Fruit fly (Drosophila melanogaster) whole organism, embryonic: ENCODE measurements around the gene CG17839.

Experiments used
- CG10147 ChIP-seq: fragments of 200-800 bp; sonication (Bioruptor generic); optimal IDR thresholded peaks from 2 replicates; lab custom pipeline; 2019; ENCODE audit warnings: missing biosample characterization, mild to moderate bottlenecking, missing genetic modification characterization, moderate library complexity
- CG10543 ChIP-seq: fragments of 200-800 bp; sonication (Bioruptor generic); optimal IDR thresholded peaks from 3 replicates; lab custom pipeline; 2017; ENCODE audit warnings: missing biosample characterization, mild to moderate bottlenecking, missing genetic modification characterization, moderate library complexity
- CG12391 ChIP-seq: fragments of 200-800 bp; sonication (Bioruptor generic); optimal IDR thresholded peaks from 3 replicates; lab custom pipeline; 2018; ENCODE audit warnings: missing biosample characterization, mild to moderate bottlenecking, missing genetic modification characterization, moderate library complexity
- CG12659 ChIP-seq: fragments of 200-800 bp; sonication (Bioruptor generic); optimal IDR thresholded peaks from 3 replicates; lab custom pipeline; 2017; ENCODE audit warnings: mild to moderate bottlenecking, missing biosample characterization, missing genetic modification reagents, missing genetic modification characterization
- CG13123 ChIP-seq: fragments of 200-800 bp; sonication (Bioruptor generic); optimal IDR thresholded peaks from 2 replicates; lab custom pipeline; 2016; ENCODE audit warnings: missing biosample characterization, missing genetic modification characterization
- CG13775 ChIP-seq: fragments of 200-800 bp; sonication (Bioruptor generic); optimal IDR thresholded peaks from 3 replicates; lab custom pipeline; 2017; ENCODE audit warnings: missing biosample characterization, mild to moderate bottlenecking, missing genetic modification characterization
- CG15073 ChIP-seq: fragments of 200-800 bp; sonication (Bioruptor generic); optimal IDR thresholded peaks from 2 replicates; lab custom pipeline; 2016; ENCODE audit warnings: missing biosample characterization, missing genetic modification characterization
- CG15696 ChIP-seq: fragments of 200-800 bp; sonication (Bioruptor generic); optimal IDR thresholded peaks from 2 replicates; lab custom pipeline; 2019; ENCODE audit warnings: missing biosample characterization, mild to moderate bottlenecking, missing genetic modification characterization, moderate library complexity
- CG17912 ChIP-seq: fragments of 200-800 bp; sonication (Bioruptor generic); optimal IDR thresholded peaks from 2 replicates; lab custom pipeline; 2018; ENCODE audit warnings: missing biosample characterization, mild to moderate bottlenecking, missing genetic modification characterization
- CG1832 ChIP-seq: fragments of 200-800 bp; sonication (Bioruptor generic); optimal IDR thresholded peaks from 2 replicates; lab custom pipeline; 2017; ENCODE audit warnings: missing biosample characterization, mild to moderate bottlenecking, missing genetic modification characterization, inconsistent platforms
- CG43689 ChIP-seq: fragments of 200-800 bp; sonication (Bioruptor generic); IDR thresholded peaks from 2 replicates; pipeline ENCODE4 v1.3.6; 2022; ENCODE audit warnings: missing biosample characterization, missing genetic modification characterization
- CG6683 ChIP-seq: fragments of 200-800 bp; sonication (Bioruptor generic); optimal IDR thresholded peaks from 2 replicates; lab custom pipeline; 2017; ENCODE audit warnings: missing biosample characterization, mild to moderate bottlenecking, missing genetic modification characterization, missing genetic modification reagents
- CG7271 ChIP-seq: fragments of 200-800 bp; sonication (Bioruptor generic); optimal IDR thresholded peaks from 2 replicates; lab custom pipeline; 2018; ENCODE audit warnings: missing biosample characterization, mild to moderate bottlenecking, missing genetic modification characterization, moderate library complexity
- CG7372 ChIP-seq: fragments of 200-800 bp; sonication (Bioruptor generic); IDR thresholded peaks from 2 replicates; pipeline ENCODE4 v1.3.6; 2022; ENCODE audit warnings: missing biosample characterization, missing genetic modification characterization
- CG9609 ChIP-seq: fragments of 200-800 bp; sonication (Bioruptor generic); optimal IDR thresholded peaks from 3 replicates; lab custom pipeline; 2016; ENCODE audit warnings: missing biosample characterization, missing genetic modification characterization
- E2f2 ChIP-seq: fragments of 200-800 bp; sonication (Bioruptor generic); IDR thresholded peaks from 2 replicates; pipeline ENCODE4 v1.3.6; 2022; ENCODE audit warnings: missing biosample characterization, missing genetic modification characterization
- Fer2 ChIP-seq: fragments of 200-800 bp; sonication (Bioruptor generic); optimal IDR thresholded peaks from 2 replicates; lab custom pipeline; 2018; ENCODE audit warnings: missing biosample characterization, mild to moderate bottlenecking, missing genetic modification characterization, moderate library complexity
- Fer3 ChIP-seq: fragments of 200-800 bp; sonication (Bioruptor generic); optimal IDR thresholded peaks from 2 replicates; lab custom pipeline; 2018; ENCODE audit warnings: missing biosample characterization, mild to moderate bottlenecking, missing genetic modification characterization, moderate library complexity
- HLHmδ ChIP-seq: fragments of 200-800 bp; sonication (Bioruptor generic); optimal IDR thresholded peaks from 2 replicates; lab custom pipeline; 2018; ENCODE audit warnings: missing biosample characterization, mild to moderate bottlenecking, missing genetic modification characterization, moderate library complexity
- HmgD ChIP-seq: fragments of 200-800 bp; sonication (Bioruptor generic); optimal IDR thresholded peaks from 3 replicates; lab custom pipeline; 2016; ENCODE audit warnings: missing biosample characterization, missing genetic modification characterization
- Hsf ChIP-seq: fragments of 200-800 bp; sonication (Bioruptor generic); optimal IDR thresholded peaks from 3 replicates; lab custom pipeline; 2016; ENCODE audit warnings: missing biosample characterization, missing genetic modification characterization
- Jarid2 ChIP-seq: fragments of 200-800 bp; sonication (Bioruptor generic); optimal IDR thresholded peaks from 3 replicates; lab custom pipeline; 2017; ENCODE audit warnings: mild to moderate bottlenecking, missing biosample characterization, missing genetic modification reagents, missing genetic modification characterization
- Nf-YC ChIP-seq: fragments of 200-800 bp; optimal IDR thresholded peaks from 3 replicates; lab custom pipeline; 2019; ENCODE audit warnings: missing biosample characterization, mild to moderate bottlenecking, missing genetic modification characterization, moderate library complexity
- Opbp ChIP-seq: fragments of 200-800 bp; sonication (Bioruptor generic); IDR thresholded peaks from 3 replicates; pipeline ENCODE4 v1.3.6; 2022; ENCODE audit warnings: missing biosample characterization, missing genetic modification characterization; ENCODE audit not compliant: partially characterized antibody
- Stat92E ChIP-seq, 3 experiments: fragments of >200 bp in 2 of 3; fragments of 200-800 bp in 1 of 3; sonication (Bioruptor generic) in 1 of 3; optimal IDR thresholded peaks; 2 replicates each; lab custom pipeline; 2017 to 2019; ENCODE audit warnings: missing biosample characterization in 3 of 3, missing genetic modification characterization in 3 of 3, mild to moderate bottlenecking in 1 of 3, moderate library complexity in 1 of 3
- Tbp ChIP-seq: fragments of >200 bp; optimal IDR thresholded peaks from 2 replicates; lab custom pipeline; 2018; ENCODE audit warnings: missing biosample characterization, missing genetic modification characterization
- ac ChIP-seq: fragments of 200-800 bp; sonication (Bioruptor generic); optimal IDR thresholded peaks from 3 replicates; lab custom pipeline; 2017; ENCODE audit warnings: missing biosample characterization, mild to moderate bottlenecking, missing genetic modification characterization
- ara ChIP-seq: fragments of 200-800 bp; sonication (Bioruptor generic); IDR thresholded peaks from 2 replicates; pipeline ENCODE4 v1.3.6; 2022; ENCODE audit warnings: missing biosample characterization, missing genetic modification characterization
- ash1 ChIP-seq: fragments of 200-800 bp; sonication (Bioruptor generic); optimal IDR thresholded peaks from 2 replicates; lab custom pipeline; 2018; ENCODE audit warnings: missing biosample characterization, mild to moderate bottlenecking, missing genetic modification characterization
- ato ChIP-seq: fragments of 200-800 bp; sonication (Bioruptor generic); IDR thresholded peaks from 2 replicates; pipeline ENCODE4 v1.3.6; 2022; ENCODE audit warnings: missing biosample characterization, missing genetic modification characterization; ENCODE audit not compliant: partially characterized antibody
- ci ChIP-seq: fragments of 200-800 bp; sonication (Bioruptor generic); IDR thresholded peaks from 3 replicates; pipeline ENCODE4 v1.3.6; 2022; ENCODE audit warnings: missing biosample characterization, missing genetic modification characterization
- da ChIP-seq: fragments of 200-800 bp; sonication (Bioruptor generic); optimal IDR thresholded peaks from 2 replicates; lab custom pipeline; 2016; ENCODE audit warnings: missing biosample characterization, missing genetic modification characterization
- dpn ChIP-seq, 2 experiments: fragments of 200-800 bp; sonication (Bioruptor generic); optimal IDR thresholded peaks; 3 replicates each; lab custom pipeline; 2016; ENCODE audit warnings: missing biosample characterization in 2 of 2, missing genetic modification characterization in 2 of 2
- ems ChIP-seq: fragments of 200-800 bp; sonication (Bioruptor generic); optimal IDR thresholded peaks from 3 replicates; lab custom pipeline; 2016; ENCODE audit warnings: missing biosample characterization, missing genetic modification characterization
- eyg ChIP-seq: fragments of 200-800 bp; sonication (Bioruptor generic); optimal IDR thresholded peaks from 3 replicates; lab custom pipeline; 2016; ENCODE audit warnings: missing biosample characterization, missing genetic modification characterization
- gce ChIP-seq: fragments of 200-800 bp; sonication (Bioruptor generic); IDR thresholded peaks from 3 replicates; pipeline ENCODE4 v1.3.6; 2022; ENCODE audit warnings: missing biosample characterization, missing genetic modification characterization
- gem ChIP-seq: fragments of 200-800 bp; sonication (Bioruptor generic); optimal IDR thresholded peaks from 2 replicates; lab custom pipeline; 2019; ENCODE audit warnings: missing biosample characterization, mild to moderate bottlenecking, missing genetic modification characterization, moderate library complexity
- hbn ChIP-seq: fragments of 200-800 bp; sonication (Bioruptor generic); IDR thresholded peaks from 2 replicates; pipeline ENCODE4 v1.3.6; 2022; ENCODE audit warnings: missing biosample characterization, missing genetic modification characterization; ENCODE audit not compliant: partially characterized antibody
- her ChIP-seq: fragments of 200-800 bp; sonication (Bioruptor generic); optimal IDR thresholded peaks from 2 replicates; lab custom pipeline; 2016; ENCODE audit warnings: missing biosample characterization, missing genetic modification characterization
- jigr1 ChIP-seq: fragments of 200-800 bp; sonication (Bioruptor generic); IDR thresholded peaks from 3 replicates; pipeline ENCODE4 v1.3.6; 2022; ENCODE audit warnings: missing biosample characterization, missing genetic modification characterization
- kah ChIP-seq: fragments of 200-800 bp; sonication (Bioruptor generic); optimal IDR thresholded peaks from 2 replicates; lab custom pipeline; 2018; ENCODE audit warnings: missing biosample characterization, mild to moderate bottlenecking, missing genetic modification characterization
- klu ChIP-seq: fragments of 200-800 bp; sonication (Bioruptor generic); IDR thresholded peaks from 2 replicates; pipeline ENCODE4 v1.3.6; 2022; ENCODE audit warnings: missing biosample characterization, missing genetic modification characterization
- luna ChIP-seq: fragments of 200-800 bp; sonication (Bioruptor generic); optimal IDR thresholded peaks from 2 replicates; lab custom pipeline; 2016; ENCODE audit warnings: missing biosample characterization, missing genetic modification characterization
- pb ChIP-seq: fragments of 200-800 bp; sonication (Bioruptor generic); optimal IDR thresholded peaks from 3 replicates; lab custom pipeline; 2016; ENCODE audit warnings: missing biosample characterization, missing genetic modification characterization
- pros ChIP-seq: fragments of 200-800 bp; sonication (Bioruptor generic); optimal IDR thresholded peaks from 3 replicates; lab custom pipeline; 2019; ENCODE audit warnings: missing biosample characterization, mild to moderate bottlenecking, missing genetic modification characterization, moderate library complexity
- scrt ChIP-seq: fragments of 200-800 bp; sonication (Bioruptor generic); optimal IDR thresholded peaks from 2 replicates; lab custom pipeline; 2018; ENCODE audit warnings: missing biosample characterization, mild to moderate bottlenecking, missing genetic modification characterization, moderate library complexity
- stwl ChIP-seq: fragments of 200-800 bp; sonication (Bioruptor generic); optimal IDR thresholded peaks from 3 replicates; lab custom pipeline; 2018; ENCODE audit warnings: missing biosample characterization, mild to moderate bottlenecking, missing genetic modification characterization, moderate library complexity
- vfl ChIP-seq: fragments of 200-800 bp; sonication (Bioruptor generic); optimal IDR thresholded peaks from 2 replicates; lab custom pipeline; 2016; ENCODE audit warnings: missing biosample characterization, missing genetic modification characterization

Gene CG17839

DNA sequence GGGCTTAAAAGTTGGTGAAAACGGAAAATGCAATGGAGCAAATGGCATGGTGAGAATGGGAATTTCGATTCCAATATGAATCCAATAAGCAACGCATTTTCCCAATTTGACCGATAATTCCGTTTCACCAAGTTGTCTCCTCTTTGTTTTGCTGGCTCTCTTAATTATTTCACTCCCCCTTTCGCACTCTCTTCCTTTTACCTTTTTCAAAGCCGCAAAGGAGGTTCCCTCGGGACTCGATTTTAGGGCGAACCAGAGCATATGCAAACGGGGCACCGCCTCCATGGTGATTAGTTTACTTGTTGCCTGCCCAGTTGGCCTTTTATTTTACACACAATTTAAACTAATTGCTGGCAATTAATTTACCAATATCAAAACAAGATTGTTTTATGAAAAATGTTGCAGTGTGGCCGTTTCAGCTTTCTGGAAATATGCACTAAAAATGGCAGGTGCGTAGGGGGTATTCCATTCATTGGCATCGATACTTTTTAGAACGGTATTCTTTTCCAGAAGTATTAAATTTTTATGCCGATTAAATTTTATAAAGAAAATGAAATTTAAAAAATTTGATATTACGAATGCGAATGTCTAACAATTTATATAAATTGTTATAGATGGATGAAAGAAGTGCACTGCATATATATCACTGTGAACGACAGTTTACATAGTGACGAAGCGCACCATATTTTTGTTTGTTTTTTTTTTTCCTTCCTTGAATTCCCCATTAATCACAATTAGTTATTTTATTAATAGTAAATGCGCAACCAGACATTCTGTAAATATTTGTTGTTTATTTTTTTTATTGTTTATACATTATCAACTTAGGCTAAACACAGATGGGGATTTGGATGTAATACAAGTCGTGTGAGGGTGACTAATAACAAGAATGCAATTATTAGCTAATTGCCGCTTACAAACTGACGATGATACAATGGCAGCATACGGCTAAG lies 28.9 kb upstream of the CG17839 start, which contains the start of gene mop (continued):
- TF ChIP-seq da (GFP tag; lab: Kevin White, UChicago) (no peak), CG15696 (tag; lab: Kevin White, UChicago) (peak; percentile 34), Nf-YC (tag; lab: Kevin White, UChicago) (no peak), dpn (GFP tag; optimal IDR thresholded peaks at IDR 0.05; lab: Kevin White, UChicago) (peak; percentile 9 to 35), klu (GFP tag; lab: Robert Waterston, UW) (no peak), CG1832 (GFP tag; lab: Kevin White, UChicago) (no peak), CG9609 (GFP tag; lab: Kevin White, UChicago) (peak; percentile 12), Opbp (GFP tag; lab: Robert Waterston, UW) (no peak), ato (GFP tag; lab: Robert Waterston, UW) (no peak), CG10147 (GFP tag; lab: Kevin White, UChicago) (no peak), E2f2 (GFP tag; lab: Robert Waterston, UW) (peak; percentile 20; the same call in 1 of the 2 replicates), jigr1 (GFP tag; lab: Robert Waterston, UW) (peak; percentile 56; the same call in 1 of the 3 replicates), ci (GFP tag; lab: Robert Waterston, UW) (peak; percentile 56; the same call in 1 of the 3 replicates), gce (GFP tag; lab: Robert Waterston, UW) (no peak), CG12659 (GFP tag; lab: Kevin White, UChicago) (peak; percentile 55), Tbp (no peak), kah (no peak), CG43689 (GFP tag; lab: Robert Waterston, UW) (no peak), ara (no peak), luna (GFP tag; lab: Kevin White, UChicago) (no peak), HmgD (no peak), CG12391 (tag; lab: Kevin White, UChicago) (peak; percentile 60), ash1 (GFP tag; lab: Kevin White, UChicago) (no peak), pros (GFP tag; lab: Kevin White, UChicago) (no peak), ac (GFP tag; lab: Kevin White, UChicago) (no peak), Fer2 (tag; lab: Kevin White, UChicago) (no peak), stwl (tag; lab: Kevin White, UChicago) (peak; percentile 55), scrt (peak; percentile 24), HLHmδ (GFP tag; lab: Kevin White, UChicago) (no peak), gem (tag; lab: Kevin White, UChicago) (no peak), CG13775 (GFP tag; lab: Kevin White, UChicago) (peak; percentile 21), CG13123 (GFP tag; lab: Kevin White, UChicago) (no peak), CG10543 (GFP tag; lab: Kevin White, UChicago) (no peak), CG17912 (no peak), hbn (GFP tag; lab: Robert Waterston, UW) (no peak; the same call in none of the 2 replicates), eyg (no peak), Fer3 (tag; lab: Kevin White, UChicago) (no peak), CG6683 (GFP tag; lab: Kevin White, UChicago) (no peak), CG7372 (GFP tag; lab: Robert Waterston, UW) (no peak), CG15073 (GFP tag; lab: Kevin White, UChicago) (no peak), Stat92E (GFP tag; optimal IDR thresholded peaks at IDR 0.05; lab: Kevin White, UChicago) (peak in 1 of 3 experiments; percentile 62), Jarid2 (GFP tag; lab: Kevin White, UChicago) (no peak), Hsf (GFP tag; lab: Kevin White, UChicago) (peak; percentile 1), ems (GFP tag; lab: Kevin White, UChicago) (peak; percentile 23), vfl (GFP tag; lab: Kevin White, UChicago) (no peak), pb (no peak), her (peak; percentile 0), CG7271 (no peak)
